Worm (Caenorhabditis elegans) whole organism, early embryonic: ENCODE measurements around the gene ZK218.3.

ENCODE experiments used
- B0310.2 ChIP-seq: sonication (generic microtip); optimal IDR thresholded peaks from 2 replicates; lab custom pipeline; 2016; ENCODE audit warnings: mild to moderate bottlenecking, missing genetic modification characterization, missing compliant biosample characterization
- F13C5.2 ChIP-seq: sonication (generic microtip); optimal IDR thresholded peaks from 2 replicates; lab custom pipeline; 2017; ENCODE audit warnings: mild to moderate bottlenecking, missing genetic modification characterization, inconsistent platforms, missing compliant biosample characterization
- aly-1 ChIP-seq: sonication (generic microtip); optimal IDR thresholded peaks from 2 replicates; lab custom pipeline; 2016; ENCODE audit warnings: missing genetic modification characterization, missing compliant biosample characterization
- ama-1 ChIP-seq: fragments of 150-350 bp; optimal IDR thresholded peaks from 2 replicates; lab custom pipeline; 2014
- ceh-13 ChIP-seq: fragments of 200-800 bp; sonication (Bioruptor generic); optimal IDR thresholded peaks from 2 replicates; lab custom pipeline; 2018; ENCODE audit warnings: mild to moderate bottlenecking, missing genetic modification characterization, missing compliant biosample characterization
- ceh-36 ChIP-seq: sonication (generic microtip); optimal IDR thresholded peaks from 2 replicates; lab custom pipeline; 2016; ENCODE audit warnings: missing genetic modification characterization, inconsistent platforms, missing compliant biosample characterization
- ets-7 ChIP-seq: sonication (generic microtip); optimal IDR thresholded peaks from 2 replicates; lab custom pipeline; 2016; ENCODE audit warnings: missing genotype, missing genetic modification characterization, missing compliant biosample characterization
- flt-1 ChIP-seq: fragments of 200-800 bp; sonication (Bioruptor generic); IDR thresholded peaks from 2 replicates; pipeline ENCODE4 v1.3.6; 2022; ENCODE audit warnings: missing genetic modification characterization, missing compliant biosample characterization
- hmbx-1 ChIP-seq: sonication (generic microtip); optimal IDR thresholded peaks from 2 replicates; lab custom pipeline; 2016; ENCODE audit warnings: mild to moderate bottlenecking, missing genetic modification characterization, missing compliant biosample characterization
- hmg-4 ChIP-seq: fragments of 200-800 bp; sonication (Bioruptor generic); optimal IDR thresholded peaks from 2 replicates; lab custom pipeline; 2018; ENCODE audit warnings: mild to moderate bottlenecking, missing genetic modification characterization, missing compliant biosample characterization
- hnd-1 ChIP-seq: sonication (generic microtip); optimal IDR thresholded peaks from 2 replicates; lab custom pipeline; 2016; ENCODE audit warnings: missing genetic modification characterization, missing compliant biosample characterization
- pes-1 ChIP-seq: fragments of 200-800 bp; sonication (Bioruptor generic); IDR thresholded peaks from 2 replicates; pipeline ENCODE4 v1.3.6; 2022; ENCODE audit warnings: missing genetic modification reagents, missing genetic modification characterization, missing compliant biosample characterization
- scrt-1 ChIP-seq: fragments of 200-800 bp; sonication (Bioruptor generic); IDR thresholded peaks from 2 replicates; pipeline ENCODE4 v1.3.6; 2022; ENCODE audit warnings: missing genetic modification characterization, missing compliant biosample characterization
- sea-1 ChIP-seq: fragments of 200-800 bp; sonication (Bioruptor generic); conservative IDR thresholded peaks from 2 replicates; pipeline ENCODE4 v1.3.6; 2022; ENCODE audit warnings: missing genetic modification characterization, missing compliant biosample characterization
- tbx-11 ChIP-seq: fragments of 200-800 bp; sonication (Bioruptor generic); IDR thresholded peaks from 2 replicates; pipeline ENCODE4 v1.3.6; 2022; ENCODE audit warnings: missing genetic modification characterization, missing compliant biosample characterization
- tbx-37 ChIP-seq: fragments of 200-800 bp; sonication (Bioruptor generic); conservative IDR thresholded peaks from 2 replicates; pipeline ENCODE4 v1.3.6; 2022; ENCODE audit warnings: missing genetic modification reagents, missing genetic modification characterization, missing compliant biosample characterization
- tra-4 ChIP-seq: sonication (generic microtip); optimal IDR thresholded peaks from 2 replicates; lab custom pipeline; 2017; ENCODE audit warnings: missing genetic modification characterization, missing compliant biosample characterization

The ZK218.3 gene

DNA sequence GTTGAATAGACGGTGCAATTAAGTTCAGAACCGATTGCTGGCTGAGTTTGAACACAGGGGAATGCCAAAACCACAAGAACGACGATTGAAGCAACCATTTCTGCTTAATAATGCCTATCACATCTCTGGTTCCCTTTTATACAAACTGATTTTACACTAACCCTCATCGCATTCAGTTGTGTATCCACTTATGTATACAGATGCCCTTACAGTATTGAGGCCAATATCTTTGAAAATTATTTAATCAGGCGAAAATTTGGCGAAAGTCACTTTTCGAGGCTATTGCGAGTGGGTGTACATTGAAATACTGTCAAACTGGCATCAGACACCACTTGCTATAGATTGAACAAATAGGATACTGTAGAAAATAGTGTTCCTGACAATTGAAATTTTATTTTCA lies at the start of gene ZK218.3, which contains the start of gene ZK218.4:
TSS of gene ZK218.3 (minus strand) at position 101 of the 400 bp plus-strand sequence.
TSS of gene ZK218.4 (plus strand) at position 186 of the 400 bp plus-strand sequence.
- TF ChIP-seq hmg-4 (no peak), tbx-37 (GFP tag; lab: Robert Waterston, UW) (no peak), tra-4 (tag; lab: Kevin White, UChicago) (no peak), F13C5.2 (no peak), aly-1 (tag; lab: Kevin White, UChicago) (no peak)

DNA sequence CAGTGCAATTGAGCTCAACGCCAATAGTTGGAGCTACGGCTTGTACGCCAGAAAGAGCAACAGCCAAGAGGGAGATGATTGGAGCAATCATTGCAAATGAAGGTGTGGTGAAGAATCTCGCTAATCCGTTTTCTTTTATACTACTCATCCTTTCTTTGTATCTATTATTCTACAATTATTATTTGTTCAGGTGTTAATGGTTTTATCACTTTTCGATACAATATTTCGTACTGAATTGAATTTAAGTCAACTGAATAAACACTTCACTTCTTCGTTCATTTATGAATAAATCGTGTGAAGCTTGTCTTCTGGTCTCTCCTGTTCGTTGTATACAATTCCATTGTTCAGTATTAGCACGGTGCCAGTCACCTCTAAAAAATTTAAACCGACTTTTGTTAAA lies 9.7 kb upstream of the ZK218.3 start, which contains the start of gene ZK218.11:
TSS of gene ZK218.11 (minus strand) at position 101 of the 400 bp plus-strand sequence.
- no peak for TF ChIP-seq pes-1 (GFP tag; lab: Robert Waterston, UW)
- no peak for TF ChIP-seq sea-1 (GFP tag; lab: Robert Waterston, UW)
- TF ChIP-seq hmbx-1 (tag; lab: Kevin White, UChicago): no peak
- no peak for TF ChIP-seq hnd-1 (tag; lab: Kevin White, UChicago)
- TF ChIP-seq ama-1 (lab: Kevin White, UChicago): no peak
- TF ChIP-seq hmg-4: no peak
- no peak for TF ChIP-seq ets-7 (tag; lab: Kevin White, UChicago)
- no peak for TF ChIP-seq tbx-11
- TF ChIP-seq ceh-36 (tag; lab: Kevin White, UChicago): no peak
- no peak for TF ChIP-seq tra-4 (tag; lab: Kevin White, UChicago)
- no peak for TF ChIP-seq tbx-37 (GFP tag; lab: Robert Waterston, UW)
- no peak for TF ChIP-seq B0310.2 (tag; lab: Kevin White, UChicago)
- TF ChIP-seq scrt-1: no peak
- no peak for TF ChIP-seq aly-1 (tag; lab: Kevin White, UChicago)
- no peak for TF ChIP-seq flt-1 (GFP tag; lab: Robert Waterston, UW)
- no peak for TF ChIP-seq F13C5.2
- TF ChIP-seq ceh-13 (GFP tag; lab: Kevin White, UChicago): no peak

DNA sequence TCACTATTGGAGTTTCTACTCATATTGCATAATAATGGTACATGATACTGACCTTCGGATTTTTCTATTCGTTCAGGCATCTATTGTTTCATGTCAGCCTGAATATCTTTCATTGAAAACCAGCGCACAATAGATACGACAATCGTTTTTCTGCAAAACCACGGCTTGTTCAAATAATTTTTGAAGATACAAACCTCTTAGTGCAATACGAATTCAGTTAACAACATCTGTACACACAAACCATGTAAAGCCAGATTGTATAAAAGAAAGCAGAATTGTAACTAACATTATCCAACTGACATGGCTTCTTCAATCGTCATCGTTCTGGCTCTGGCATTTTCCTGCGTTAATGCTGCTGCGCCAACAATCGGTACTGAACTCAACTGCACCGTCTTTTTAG lies 6.9 kb upstream of the ZK218.3 start, which contains the start of gene ZK218.7:
TSS of gene ZK218.7 (plus strand) at position 301 of the 400 bp plus-strand sequence.
- no peak for TF ChIP-seq tra-4 (tag; lab: Kevin White, UChicago)
- TF ChIP-seq ceh-13 (GFP tag; lab: Kevin White, UChicago): no peak
- TF ChIP-seq aly-1 (tag; lab: Kevin White, UChicago): no peak
- TF ChIP-seq B0310.2 (tag; lab: Kevin White, UChicago): no peak
- no peak for TF ChIP-seq F13C5.2
- no peak for TF ChIP-seq pes-1 (GFP tag; lab: Robert Waterston, UW)
- TF ChIP-seq tbx-37 (GFP tag; lab: Robert Waterston, UW): no peak
- TF ChIP-seq ceh-36 (tag; lab: Kevin White, UChicago): no peak

DNA sequence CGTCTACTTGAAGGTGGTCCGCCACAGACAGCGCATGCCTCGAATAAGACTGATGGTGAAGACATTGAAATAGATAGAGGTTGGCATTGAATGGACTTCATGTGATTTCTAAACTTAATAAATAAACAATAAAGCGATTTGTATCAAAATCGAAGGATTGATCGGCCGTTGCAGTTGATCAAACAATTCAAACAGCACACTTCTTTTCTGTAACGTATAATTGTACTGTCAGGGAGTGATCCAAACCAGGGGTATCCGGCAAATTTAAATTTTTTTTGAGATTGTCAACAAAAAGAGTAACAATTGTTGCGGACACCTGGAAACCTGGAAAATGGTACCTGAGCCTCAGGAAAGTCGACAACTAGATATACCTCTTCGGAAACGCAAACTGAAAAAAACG lies 6.0 kb upstream of the ZK218.3 start, which contains the start of gene nhr-248:
TSS of gene nhr-248 (minus strand) at position 101 of the 400 bp plus-strand sequence.
- no peak for TF ChIP-seq hnd-1 (tag; lab: Kevin White, UChicago)
- TF ChIP-seq hmg-4: no peak
- TF ChIP-seq ets-7 (tag; lab: Kevin White, UChicago): no peak
- TF ChIP-seq F13C5.2: no peak
- TF ChIP-seq B0310.2 (tag; lab: Kevin White, UChicago): no peak
- TF ChIP-seq tbx-11: no peak
- TF ChIP-seq ceh-13 (GFP tag; lab: Kevin White, UChicago): no peak
- no peak for TF ChIP-seq ama-1 (lab: Kevin White, UChicago)
- no peak for TF ChIP-seq flt-1 (GFP tag; lab: Robert Waterston, UW)
- no peak for TF ChIP-seq tbx-37 (GFP tag; lab: Robert Waterston, UW)
- no peak for TF ChIP-seq ceh-36 (tag; lab: Kevin White, UChicago)
- no peak for TF ChIP-seq tra-4 (tag; lab: Kevin White, UChicago)

DNA sequence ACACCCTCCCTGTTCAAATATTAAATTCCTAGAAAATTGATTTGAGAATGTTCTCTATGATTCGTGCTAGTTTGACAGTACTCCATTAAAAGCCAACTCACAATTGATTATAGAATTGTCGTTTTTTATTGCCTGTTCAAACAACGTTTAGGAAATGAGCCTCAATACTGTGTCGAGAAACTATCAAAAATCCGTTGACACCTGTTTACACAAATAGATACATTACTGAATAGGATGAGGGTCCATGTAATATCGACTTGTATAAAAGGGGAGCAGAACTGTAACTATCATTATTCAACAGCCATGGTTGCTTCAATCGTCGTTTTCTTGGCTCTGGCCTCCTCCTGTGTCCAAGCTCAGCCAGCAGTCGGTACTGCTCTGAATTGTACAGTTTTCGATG lies 2.3 kb upstream of the ZK218.3 start, which contains the start of gene ZK218.5:
TSS of gene ZK218.5 (plus strand) at position 301 of the 400 bp plus-strand sequence.
- TF ChIP-seq aly-1 (tag; lab: Kevin White, UChicago) (no peak), B0310.2 (tag; lab: Kevin White, UChicago) (no peak), scrt-1 (no peak), ceh-13 (GFP tag; lab: Kevin White, UChicago) (no peak), tra-4 (tag; lab: Kevin White, UChicago) (no peak), sea-1 (GFP tag; lab: Robert Waterston, UW) (no peak), ama-1 (lab: Kevin White, UChicago) (no peak), F13C5.2 (no peak), flt-1 (GFP tag; lab: Robert Waterston, UW) (no peak), tbx-37 (GFP tag; lab: Robert Waterston, UW) (no peak), hnd-1 (tag; lab: Kevin White, UChicago) (no peak), hmbx-1 (tag; lab: Kevin White, UChicago) (no peak), tbx-11 (no peak), pes-1 (GFP tag; lab: Robert Waterston, UW) (no peak), ceh-36 (tag; lab: Kevin White, UChicago) (no peak), ets-7 (tag; lab: Kevin White, UChicago) (no peak), hmg-4 (no peak)

DNA sequence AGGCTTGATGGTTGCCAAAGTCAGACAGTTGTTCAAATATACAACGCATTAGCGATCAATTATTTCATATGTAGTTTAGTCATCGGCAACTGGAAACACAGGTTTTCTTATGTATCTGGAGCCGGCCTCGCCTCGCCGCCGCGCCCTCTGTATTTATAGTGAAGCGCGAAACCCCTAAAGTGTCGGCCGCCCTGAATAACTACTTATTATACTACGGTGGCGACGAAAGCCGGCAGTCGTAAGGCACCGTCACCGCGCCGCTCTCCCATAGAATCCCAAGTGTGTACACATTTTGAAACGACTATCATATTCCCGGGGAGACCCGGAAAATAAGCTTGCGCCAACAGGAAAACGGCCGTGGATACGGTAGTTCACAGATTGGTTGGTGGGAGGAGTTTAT lies 4.0 kb downstream of the ZK218.3 start:
- no peak for TF ChIP-seq pes-1 (GFP tag; lab: Robert Waterston, UW)
- TF ChIP-seq hmbx-1 (tag; lab: Kevin White, UChicago): no peak
- no peak for TF ChIP-seq ceh-36 (tag; lab: Kevin White, UChicago)
- TF ChIP-seq tra-4 (tag; lab: Kevin White, UChicago): no peak
- no peak for TF ChIP-seq sea-1 (GFP tag; lab: Robert Waterston, UW)
- TF ChIP-seq scrt-1: no peak
- TF ChIP-seq ceh-13 (GFP tag; lab: Kevin White, UChicago): no peak
- TF ChIP-seq F13C5.2: no peak
- no peak for TF ChIP-seq hmg-4
- no peak for TF ChIP-seq B0310.2 (tag; lab: Kevin White, UChicago)
- TF ChIP-seq aly-1 (tag; lab: Kevin White, UChicago): no peak
- no peak for TF ChIP-seq ama-1 (lab: Kevin White, UChicago)

DNA sequence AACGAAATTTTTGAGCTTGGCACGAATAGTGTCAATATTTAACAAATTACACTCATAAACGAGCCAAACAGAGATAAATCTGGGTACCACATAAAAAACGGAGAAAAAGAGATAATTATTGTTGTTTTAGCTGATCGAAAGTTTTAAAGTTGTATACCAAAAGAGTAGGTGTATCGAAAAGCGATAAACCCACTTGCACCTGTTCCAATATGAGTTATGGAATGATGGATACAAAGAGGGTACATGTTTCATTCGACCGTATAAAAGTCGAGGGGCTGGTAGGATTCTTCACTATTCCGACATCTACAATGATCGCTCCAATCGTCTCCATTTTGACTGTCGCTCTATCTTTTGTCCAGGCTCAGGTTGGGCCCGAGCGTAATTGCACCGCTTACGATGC lies 6.3 kb downstream of the ZK218.3 start, which contains the start of gene ZK218.1:
TSS of gene ZK218.1 (plus strand) at position 301 of the 400 bp plus-strand sequence.
- TF ChIP-seq ceh-36 (tag; lab: Kevin White, UChicago) (no peak), hmbx-1 (tag; lab: Kevin White, UChicago) (no peak), hnd-1 (tag; lab: Kevin White, UChicago) (no peak), ceh-13 (GFP tag; lab: Kevin White, UChicago) (no peak), sea-1 (GFP tag; lab: Robert Waterston, UW) (no peak)
